Worm (Caenorhabditis elegans) whole organism, L4 larva: ENCODE measurements around the gene F36H1.12.

Source experiments
- D1046.2 ChIP-seq: fragments of 200-800 bp; sonication (Bioruptor generic); IDR thresholded peaks from 2 replicates; pipeline ENCODE4 v1.3.6; 2022; ENCODE audit warnings: missing genetic modification characterization, missing compliant biosample characterization
- F49E8.2 ChIP-seq: sonication (generic microtip); optimal IDR thresholded peaks from 2 replicates; lab custom pipeline; 2016; ENCODE audit warnings: missing compliant biosample characterization, mild to moderate bottlenecking, missing genetic modification characterization, borderline replicate concordance
- R02D3.7 ChIP-seq: fragments of 150-350 bp; sonication (generic microtip); optimal IDR thresholded peaks from 3 replicates; lab custom pipeline; 2014; ENCODE audit warnings: missing biosample characterization, missing genetic modification characterization
- ZK546.5 ChIP-seq, 2 experiments: sonication (generic microtip); optimal IDR thresholded peaks; 2 replicates each; lab custom pipeline; 2017; ENCODE audit warnings: missing biosample characterization in 2 of 2, missing genetic modification characterization in 2 of 2
- aha-1 ChIP-seq: fragments of 150-350 bp; peaks from one replicate; lab custom pipeline; 2014; ENCODE audit warnings: missing biosample characterization, missing genetic modification characterization
- arid-1 ChIP-seq: fragments of 200-800 bp; sonication (Bioruptor generic); conservative IDR thresholded peaks from 2 replicates; pipeline ENCODE4 v1.3.6; 2022; ENCODE audit warnings: missing genetic modification reagents, missing genetic modification characterization, missing compliant biosample characterization
- attf-4 ChIP-seq: sonication (generic microtip); optimal IDR thresholded peaks from 3 replicates; lab custom pipeline; 2017; ENCODE audit warnings: missing biosample characterization, missing genetic modification characterization
- ceh-62 ChIP-seq: sonication (generic microtip); optimal IDR thresholded peaks from 2 replicates; lab custom pipeline; 2017; ENCODE audit warnings: missing biosample characterization, missing genetic modification characterization
- daf-12 ChIP-seq: fragments of 150-350 bp; optimal IDR thresholded peaks from 2 replicates; lab custom pipeline; 2014; ENCODE audit warnings: missing biosample characterization, missing genetic modification reagents, missing genetic modification characterization
- daf-19 ChIP-seq: fragments of 200-800 bp; sonication (Bioruptor generic); conservative IDR thresholded peaks from 2 replicates; pipeline ENCODE4 v1.3.6; 2022; ENCODE audit warnings: missing genetic modification characterization, missing compliant biosample characterization
- dmd-6 ChIP-seq: fragments of 200-800 bp; sonication (Bioruptor generic); IDR thresholded peaks from 2 replicates; pipeline ENCODE4 v1.3.6; 2022; ENCODE audit warnings: missing genetic modification reagents, missing genetic modification characterization, missing compliant biosample characterization
- dpl-1 ChIP-seq: fragments of 150-350 bp; optimal IDR thresholded peaks from 2 replicates; lab custom pipeline; 2014; ENCODE audit warnings: missing biosample characterization, missing genetic modification reagents, missing genetic modification characterization
- duxl-1 ChIP-seq: sonication (generic microtip); optimal IDR thresholded peaks from 2 replicates; lab custom pipeline; 2016; ENCODE audit warnings: mild to moderate bottlenecking, missing genetic modification characterization, moderate library complexity, missing compliant biosample characterization; ENCODE audit not compliant: poor library complexity
- dve-1 ChIP-seq: sonication (generic microtip); optimal IDR thresholded peaks from 2 replicates; lab custom pipeline; 2017; ENCODE audit warnings: antibody characterized with exemption, mild to moderate bottlenecking, missing genetic modification characterization, missing compliant biosample characterization; ENCODE audit not compliant: insufficient read depth
- gei-8 ChIP-seq: fragments of 200-800 bp; sonication (Bioruptor generic); optimal IDR thresholded peaks from 2 replicates; lab custom pipeline; 2018; ENCODE audit warnings: mild to moderate bottlenecking, missing genetic modification characterization, missing compliant biosample characterization
- hif-1 ChIP-seq, 2 experiments: sonication (generic microtip); optimal IDR thresholded peaks; 2 replicates each; lab custom pipeline; 2016 to 2017; ENCODE audit warnings: missing compliant biosample characterization in 2 of 2, missing genetic modification characterization in 2 of 2, missing genetic modification reagents in 2 of 2, missing genotype in 2 of 2, mild to moderate bottlenecking in 1 of 2
- hlh-30 ChIP-seq: sonication (generic microtip); optimal IDR thresholded peaks from 2 replicates; lab custom pipeline; 2017; ENCODE audit warnings: antibody characterized with exemption, mild to moderate bottlenecking, missing genetic modification characterization, missing compliant biosample characterization; ENCODE audit not compliant: insufficient read depth
- lin-1 ChIP-seq: fragments of 200-800 bp; sonication (Bioruptor generic); IDR thresholded peaks from 2 replicates; pipeline ENCODE4 v1.3.6; 2022; ENCODE audit warnings: missing genetic modification reagents, missing genetic modification characterization, missing compliant biosample characterization
- lin-15B ChIP-seq: fragments of 150-350 bp; sonication (generic microtip); optimal IDR thresholded peaks from 3 replicates; lab custom pipeline; 2014; ENCODE audit warnings: missing biosample characterization, missing genetic modification characterization
- lin-29 ChIP-seq: fragments of 200-800 bp; sonication (Bioruptor generic); IDR thresholded peaks from 2 replicates; pipeline ENCODE4 v1.3.6; 2022; ENCODE audit warnings: missing genetic modification reagents, missing genetic modification characterization, missing compliant biosample characterization
- lin-38 ChIP-seq: fragments of 200-800 bp; sonication (Bioruptor generic); IDR thresholded peaks from 2 replicates; pipeline ENCODE4 v1.3.6; 2022; ENCODE audit warnings: missing genetic modification reagents, missing genetic modification characterization, missing compliant biosample characterization
- lsy-2 ChIP-seq, 2 experiments: fragments of 150-350 bp in 1 of 2; sonication (generic microtip) in 1 of 2; optimal IDR thresholded peaks; 2 replicates each; lab custom pipeline; 2014 to 2017; ENCODE audit warnings: missing biosample characterization in 2 of 2, missing genetic modification characterization in 2 of 2
- madf-9 ChIP-seq: fragments of 200-800 bp; sonication (Bioruptor generic); conservative IDR thresholded peaks from 2 replicates; pipeline ENCODE4 v1.3.6; 2022; ENCODE audit warnings: missing genetic modification reagents, missing genetic modification characterization, missing compliant biosample characterization
- mdl-1 ChIP-seq, 2 experiments: fragments of 150-350 bp in 1 of 2; sonication (generic microtip) in 1 of 2; optimal IDR thresholded peaks; 2 replicates each; lab custom pipeline; 2014 to 2017; ENCODE audit warnings: missing biosample characterization in 2 of 2, missing genetic modification characterization in 2 of 2
- mes-2 ChIP-seq: sonication (generic microtip); optimal IDR thresholded peaks from 2 replicates; lab custom pipeline; 2016; ENCODE audit warnings: missing genotype, mild to moderate bottlenecking, missing genetic modification characterization, missing compliant biosample characterization; ENCODE audit not compliant: poor library complexity, severe bottlenecking
- mxl-3 ChIP-seq: fragments of 200-800 bp; sonication (Bioruptor generic); optimal IDR thresholded peaks from 2 replicates; lab custom pipeline; 2018; ENCODE audit warnings: mild to moderate bottlenecking, missing genetic modification characterization, missing compliant biosample characterization
- nhr-10 ChIP-seq: fragments of 150-350 bp; optimal IDR thresholded peaks from 2 replicates; lab custom pipeline; 2014; ENCODE audit warnings: missing biosample characterization, missing genetic modification characterization
- nhr-102 ChIP-seq: sonication (generic microtip); optimal IDR thresholded peaks from 2 replicates; lab custom pipeline; 2016; ENCODE audit warnings: mild to moderate bottlenecking, missing genetic modification characterization, moderate library complexity, missing compliant biosample characterization
- nhr-111 ChIP-seq: fragments of 200-800 bp; sonication (Bioruptor generic); optimal IDR thresholded peaks from 2 replicates; lab custom pipeline; 2018; ENCODE audit warnings: mild to moderate bottlenecking, missing genetic modification characterization, missing compliant biosample characterization
- nhr-6 ChIP-seq: fragments of 150-350 bp; optimal IDR thresholded peaks from 2 replicates; lab custom pipeline; 2014; ENCODE audit warnings: missing biosample characterization, missing genetic modification characterization
- nhr-77 ChIP-seq: fragments of 150-350 bp; optimal IDR thresholded peaks from 2 replicates; lab custom pipeline; 2014; ENCODE audit warnings: missing biosample characterization, missing genetic modification characterization
- php-3 ChIP-seq: fragments of 200-800 bp; sonication (Bioruptor generic); IDR thresholded peaks from 2 replicates; pipeline ENCODE4 v1.3.6; 2022; ENCODE audit warnings: missing genetic modification reagents, missing genetic modification characterization, missing compliant biosample characterization
- rbr-2 ChIP-seq: sonication (generic microtip); optimal IDR thresholded peaks from 2 replicates; lab custom pipeline; 2016; ENCODE audit warnings: missing genotype, missing genetic modification characterization, missing compliant biosample characterization
- set-16 ChIP-seq: fragments of 200-800 bp; sonication (Bioruptor generic); IDR thresholded peaks from 2 replicates; pipeline ENCODE4 v1.3.6; 2022; ENCODE audit warnings: missing genetic modification reagents, missing genetic modification characterization, missing compliant biosample characterization
- skn-1 ChIP-seq: fragments of 150-350 bp; optimal IDR thresholded peaks from 2 replicates; lab custom pipeline; 2014; ENCODE audit warnings: missing biosample characterization, missing genetic modification characterization
- snpc-4 ChIP-seq: fragments of 150-350 bp; optimal IDR thresholded peaks from 2 replicates; lab custom pipeline; 2014; ENCODE audit warnings: missing biosample characterization, missing genetic modification characterization
- tag-97 ChIP-seq: fragments of 200-800 bp; sonication (Bioruptor generic); IDR thresholded peaks from 2 replicates; pipeline ENCODE4 v1.3.6; 2022; ENCODE audit warnings: missing genetic modification characterization, missing compliant biosample characterization
- unc-62 ChIP-seq, 3 experiments: fragments of 150-350 bp in 1 of 3; sonication (generic microtip); optimal IDR thresholded peaks in 2 of 3; peaks in 1 of 3; 1 replicate in 1 of 3; 2 replicates in 2 of 3; lab custom pipeline; 2014 to 2017; ENCODE audit warnings: missing biosample characterization in 3 of 3, missing genetic modification characterization in 3 of 3, missing genetic modification reagents in 3 of 3, missing genotype in 1 of 3
- zag-1 ChIP-seq: fragments of 150-350 bp; optimal IDR thresholded peaks from 2 replicates; lab custom pipeline; 2014; ENCODE audit warnings: missing biosample characterization, missing genetic modification characterization
- zip-11 ChIP-seq: fragments of 200-800 bp; sonication (Bioruptor generic); IDR thresholded peaks from 2 replicates; pipeline ENCODE4 v1.3.6; 2022; ENCODE audit warnings: missing genetic modification characterization, missing compliant biosample characterization
- zip-2 ChIP-seq: fragments of 150-350 bp; optimal IDR thresholded peaks from 2 replicates; lab custom pipeline; 2014; ENCODE audit warnings: missing biosample characterization, missing genetic modification characterization
- ztf-11 ChIP-seq: fragments of 150-350 bp; optimal IDR thresholded peaks from 2 replicates; lab custom pipeline; 2014; ENCODE audit warnings: missing biosample characterization, missing genetic modification characterization

Gene F36H1.12

DNA sequence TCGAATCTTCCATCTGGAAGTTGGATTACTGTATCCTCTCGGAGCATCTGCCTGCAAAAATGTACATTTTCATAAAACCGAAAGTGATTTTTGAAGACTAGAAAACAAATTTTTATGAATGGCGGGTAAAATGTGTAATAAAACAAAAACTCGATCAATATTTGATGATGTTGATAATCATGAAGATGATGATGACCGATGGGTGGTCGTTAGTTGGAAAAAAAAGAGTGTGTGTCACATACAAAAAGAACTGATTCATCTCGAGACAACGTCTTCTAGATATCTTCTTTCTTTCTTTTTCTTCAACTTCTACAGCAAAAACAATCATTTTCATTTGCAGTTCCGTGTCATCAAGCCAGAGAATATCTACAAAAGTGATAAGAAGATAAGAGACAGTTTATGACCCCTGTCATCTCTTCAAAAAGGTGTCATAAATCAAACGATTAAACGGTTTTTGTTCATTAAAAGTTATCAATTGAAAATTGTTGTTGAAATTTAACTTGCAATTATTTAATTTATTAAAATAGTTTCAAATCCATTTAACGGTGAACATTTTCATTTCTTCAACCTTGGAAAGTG, 39.1 kb upstream of the F36H1.12 start, which contains the start of gene bcc-1 (continued):
- TF ChIP-seq unc-62 (GFP tag; optimal IDR thresholded peaks at IDR 0.05 in 1 of 2; lab: Kevin White, UChicago) (peak in 1 of 2 experiments; percentile 98), unc-62 (tag; optimal IDR thresholded peaks at IDR 0.05; lab: Kevin White, UChicago) (no peak), skn-1 (tag; lab: Kevin White, UChicago) (no peak), nhr-77 (tag; lab: Kevin White, UChicago) (peak; percentile 23), hlh-30 (tag; lab: Kevin White, UChicago) (peak; percentile 43), zip-11 (GFP tag; lab: Robert Waterston, UW) (no peak), nhr-10 (tag; lab: Kevin White, UChicago) (no peak), attf-4 (tag; lab: Kevin White, UChicago) (no peak), gei-8 (no peak), lsy-2 (tag; optimal IDR thresholded peaks at IDR 0.05; lab: Kevin White, UChicago) (peak in 1 of 2 experiments; percentile 41), dmd-6 (GFP tag; lab: Robert Waterston, UW) (no peak), mdl-1 (tag; optimal IDR thresholded peaks at IDR 0.05; lab: Kevin White, UChicago) (peak in 1 of 2 experiments; percentile 53), aha-1 (tag; lab: Kevin White, UChicago) (peak; percentile 65)

DNA sequence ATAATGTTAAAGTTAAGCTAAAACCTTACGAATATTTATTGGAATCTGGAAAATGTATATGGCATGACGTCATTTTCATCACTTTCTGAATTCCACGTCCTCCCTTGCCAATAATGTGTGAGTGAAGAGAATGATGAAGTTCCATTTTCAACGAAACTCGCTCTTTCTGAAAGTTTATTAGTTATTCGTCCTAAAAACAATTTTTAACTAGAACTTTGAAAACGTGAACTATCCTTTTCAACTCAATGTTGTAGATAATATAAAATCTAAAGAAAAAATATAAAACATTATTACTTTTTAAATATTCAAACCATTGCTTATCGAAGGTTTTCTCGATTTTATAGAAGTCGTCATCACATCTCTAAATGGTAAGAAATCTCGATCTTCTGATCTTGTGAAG, 36.0 kb upstream of the F36H1.12 start, which contains the start of gene M7.7:
M7.7 (plus strand) TSS at position 301 of the 400 bp plus-strand sequence.
- no peak for TF ChIP-seq lin-1 (GFP tag; lab: Robert Waterston, UW)
- no peak for TF ChIP-seq mes-2 (tag; lab: Kevin White, UChicago)
- TF ChIP-seq duxl-1 (tag; lab: Kevin White, UChicago) = no peak

DNA sequence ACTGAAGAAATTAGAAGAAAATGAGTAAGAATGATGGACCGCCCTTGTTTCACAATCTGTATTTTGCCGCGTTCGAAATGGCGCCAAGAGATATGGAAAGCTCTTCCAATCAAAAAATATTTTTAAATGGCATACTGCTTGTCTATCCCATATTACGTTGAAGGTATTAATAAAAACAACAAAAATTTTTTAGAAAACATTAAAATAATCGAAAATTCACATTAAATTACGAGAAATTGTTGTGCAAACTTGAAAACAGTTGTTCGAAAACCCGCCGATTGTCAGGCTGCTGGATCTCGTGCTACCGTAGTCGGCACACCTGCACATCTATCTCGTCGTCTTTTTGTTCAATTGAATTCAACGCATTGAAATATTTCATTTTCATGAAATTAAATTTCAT, 30.1 kb upstream of the F36H1.12 start, which contains the start of gene klc-1:
klc-1 (plus strand) TSS at position 127 of the 400 bp plus-strand sequence.
- TF ChIP-seq lin-38 (0 out of 2 replicates have a peak, but pooled peaks have one; percentile 21), lsy-2 (tag; optimal IDR thresholded peaks at IDR 0.05; lab: Kevin White, UChicago) (peak in 1 of 2 experiments; percentile 56), ZK546.5 (tag; optimal IDR thresholded peaks at IDR 0.05; lab: Kevin White, UChicago) (no peak)

DNA sequence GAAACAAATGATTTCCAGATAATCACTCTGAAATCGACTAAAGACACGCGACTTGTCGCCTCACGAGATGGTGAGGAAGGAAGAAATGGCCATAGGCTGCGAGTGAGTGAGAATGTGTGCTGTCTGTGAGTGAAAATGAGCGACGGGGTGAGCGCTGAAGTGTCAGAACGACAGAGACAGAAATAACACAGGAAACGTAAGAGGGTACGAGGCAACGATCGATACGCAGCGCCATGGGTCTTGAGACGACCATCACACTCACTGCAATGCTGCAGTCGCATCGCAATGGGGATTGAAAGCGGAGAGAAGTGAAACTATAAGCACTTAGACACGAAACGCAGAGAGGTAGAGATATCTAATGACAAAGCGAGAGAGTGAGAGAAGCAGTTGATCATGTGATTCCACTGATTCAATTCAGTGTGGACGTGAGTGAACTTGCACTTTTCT, 29.3 kb upstream of the F36H1.12 start:
- TF ChIP-seq daf-12 (tag; lab: Kevin White, UChicago) = peak; percentile 13
- peak; percentile 4 for TF ChIP-seq zip-2 (tag; lab: Kevin White, UChicago)
- no peak for TF ChIP-seq nhr-111 (GFP tag; lab: Kevin White, UChicago)
- peak; percentile 54 for TF ChIP-seq nhr-10 (tag; lab: Kevin White, UChicago)
- no peak for TF ChIP-seq attf-4 (tag; lab: Kevin White, UChicago)
- TF ChIP-seq daf-19 (GFP tag; lab: Robert Waterston, UW) = peak; percentile 82; the same call in 1 of the 2 replicates
- peak; percentile 27; the same call in 1 of the 2 replicates for TF ChIP-seq madf-9
- peak; percentile 53 for TF ChIP-seq arid-1
- peak; percentile 74 for TF ChIP-seq zag-1 (tag; lab: Kevin White, UChicago)
- no peak for TF ChIP-seq tag-97 (GFP tag; lab: Robert Waterston, UW)
- peak; percentile 96 for TF ChIP-seq rbr-2 (tag; lab: Kevin White, UChicago)
- TF ChIP-seq mxl-3 (GFP tag; lab: Kevin White, UChicago) = peak; percentile 82
- peak; percentile 93 for TF ChIP-seq nhr-6
- TF ChIP-seq dve-1 (tag; lab: Kevin White, UChicago) = peak; percentile 92
- TF ChIP-seq D1046.2 (GFP tag; lab: Robert Waterston, UW) = no peak
- no peak for TF ChIP-seq lin-15B (tag; lab: Kevin White, UChicago)
- no peak for TF ChIP-seq ceh-62 (tag; lab: Kevin White, UChicago)
- TF ChIP-seq zip-11 (GFP tag; lab: Robert Waterston, UW) = no peak
- peak; percentile 60 to 86 for TF ChIP-seq hif-1 (tag; optimal IDR thresholded peaks at IDR 0.05; lab: Kevin White, UChicago)
- TF ChIP-seq set-16 (GFP tag; lab: Robert Waterston, UW) = peak; percentile 78
- no peak for TF ChIP-seq R02D3.7 (tag; lab: Kevin White, UChicago)
- TF ChIP-seq lin-29 (GFP tag; lab: Robert Waterston, UW) = 0 out of 2 replicates have a peak, but pooled peaks have one; percentile 59
- TF ChIP-seq ztf-11 = no peak
- no peak for TF ChIP-seq F49E8.2
- peak; percentile 86 for TF ChIP-seq nhr-102 (tag; lab: Kevin White, UChicago)
- peak; percentile 65 for TF ChIP-seq dpl-1 (GFP tag; lab: Kevin White, UChicago)
- TF ChIP-seq snpc-4 = no peak
- TF ChIP-seq php-3 (GFP tag; lab: Robert Waterston, UW) = 0 out of 2 replicates have a peak, but pooled peaks have one; percentile 26
- TF ChIP-seq lin-1 (GFP tag; lab: Robert Waterston, UW) = no peak
